Worm (Caenorhabditis elegans): ENCODE results near the gene trmt-10C.2.

The trmt-10C.2 gene

ce11 chrIII:6362323-6362922, 16.3 kb downstream of the trmt-10C.2 start:
- no peak for TF ChIP-seq sup-37 (GFP tag; optimal IDR thresholded peaks at IDR 0.05)
- no peak for TF ChIP-seq ceh-63 (GFP tag; optimal IDR thresholded peaks at IDR 0.05)
- no peak for TF ChIP-seq alr-1 (tag; optimal IDR thresholded peaks at IDR 0.05; ENCODE audit: borderline replicate concordance)
- peak; percentile 14 for TF ChIP-seq snpc-4 (tag; optimal IDR thresholded peaks at IDR 0.05)
- no peak for TF ChIP-seq fkh-4 (tag; optimal IDR thresholded peaks at IDR 0.05; ENCODE audit: borderline replicate concordance)
- no peak for TF ChIP-seq dsc-1 (tag; optimal IDR thresholded peaks at IDR 0.05)
- TF ChIP-seq unc-98 (GFP tag; IDR thresholded peaks at IDR 0.05) = no peak
- TF ChIP-seq egl-13 (tag; optimal IDR thresholded peaks at IDR 0.05) = no peak
- no peak for TF ChIP-seq sptf-1 (tag; optimal IDR thresholded peaks at IDR 0.05)
- peak; percentile 83 for TF ChIP-seq snu-23 (GFP tag; optimal IDR thresholded peaks at IDR 0.05)
- peak; percentile 8 to 35 (median 19) for TF ChIP-seq dpl-1 (GFP tag; optimal IDR thresholded peaks at IDR 0.05)
- peak; percentile 53 for TF ChIP-seq nhr-77 (tag; optimal IDR thresholded peaks at IDR 0.05)
- TF ChIP-seq pqm-1 (tag; optimal IDR thresholded peaks at IDR 0.05) = no peak
- no peak for TF ChIP-seq fkh-8 (tag; optimal IDR thresholded peaks at IDR 0.05)
- no peak for TF ChIP-seq ztf-4 (tag; optimal IDR thresholded peaks at IDR 0.05)
- no peak for TF ChIP-seq sox-4 (tag; optimal IDR thresholded peaks at IDR 0.05)
- no peak for TF ChIP-seq hlh-4 (tag; optimal IDR thresholded peaks at IDR 0.05)
- no peak for TF ChIP-seq aha-1 (tag; optimal IDR thresholded peaks at IDR 0.05)
- TF ChIP-seq swsn-7 (tag; optimal IDR thresholded peaks at IDR 0.05) = peak; percentile 53
- peak in 1 of 2 experiments; percentile 14 for TF ChIP-seq egl-27 (tag; optimal IDR thresholded peaks at IDR 0.05)
- TF ChIP-seq irx-1 (tag; optimal IDR thresholded peaks at IDR 0.05) = peak; percentile 67
- peak; percentile 25 for TF ChIP-seq xbp-1 (tag; optimal IDR thresholded peaks at IDR 0.05)
- no peak for TF ChIP-seq pax-3 (tag; optimal IDR thresholded peaks at IDR 0.05)
- TF ChIP-seq C34B4.2 (tag; optimal IDR thresholded peaks at IDR 0.05) = no peak
- peak; percentile 90 for TF ChIP-seq nhr-20 (tag; optimal IDR thresholded peaks at IDR 0.05)
- TF ChIP-seq unc-30 (tag; optimal IDR thresholded peaks at IDR 0.05) = no peak
- TF ChIP-seq ceh-8 (GFP tag; optimal IDR thresholded peaks at IDR 0.05) = no peak
- TF ChIP-seq F16B12.6 (tag; optimal IDR thresholded peaks at IDR 0.05) = peak; percentile 31
- no peak for TF ChIP-seq ama-1 (optimal IDR thresholded peaks at IDR 0.05)
- TF ChIP-seq efl-1 (optimal IDR thresholded peaks at IDR 0.05) = peak in 1 of 2 experiments; percentile 45
- peak in 1 of 2 experiments; percentile 88 for TF ChIP-seq efl-1 (GFP tag; optimal IDR thresholded peaks at IDR 0.05 in 1 of 2)
- no peak for TF ChIP-seq lir-3 (tag; optimal IDR thresholded peaks at IDR 0.05; ENCODE audit: poor library complexity)
- TF ChIP-seq rnt-1 (tag; optimal IDR thresholded peaks at IDR 0.05) = peak; percentile 81
- TF ChIP-seq unc-62 (GFP tag; optimal IDR thresholded peaks at IDR 0.05) = no peak
- peak; percentile 78 for TF ChIP-seq nhr-19 (GFP tag; conservative IDR thresholded peaks at IDR 0.05)
- no peak for TF ChIP-seq hpl-2 (GFP tag; optimal IDR thresholded peaks at IDR 0.05)
- TF ChIP-seq lin-35 (GFP tag; optimal IDR thresholded peaks at IDR 0.05) = peak in 1 of 2 experiments; percentile 54
- TF ChIP-seq nhr-12 (tag; optimal IDR thresholded peaks at IDR 0.05) = no peak
- no peak for TF ChIP-seq ceh-90 (tag; optimal IDR thresholded peaks at IDR 0.05)
- TF ChIP-seq unc-86 (tag; optimal IDR thresholded peaks at IDR 0.05) = no peak
- no peak for TF ChIP-seq nhr-76 (tag; optimal IDR thresholded peaks at IDR 0.05)
- TF ChIP-seq zag-1 (tag; optimal IDR thresholded peaks at IDR 0.05) = no peak
- TF ChIP-seq C16A3.4 (tag; optimal IDR thresholded peaks at IDR 0.05) = no peak
- no peak for TF ChIP-seq ceh-88 (GFP tag; IDR thresholded peaks at IDR 0.05)
- peak; percentile 44 for TF ChIP-seq fos-1 (tag; optimal IDR thresholded peaks at IDR 0.05)
- TF ChIP-seq ces-1 (GFP tag; optimal IDR thresholded peaks at IDR 0.05) = no peak
- no peak for TF ChIP-seq fkh-10 (GFP tag; optimal IDR thresholded peaks at IDR 0.05)
- no peak for TF ChIP-seq mab-9 (GFP tag; IDR thresholded peaks at IDR 0.05)
- TF ChIP-seq ceh-82 (tag; optimal IDR thresholded peaks at IDR 0.05) = peak in 2 of 3 experiments; percentile 14 to 22
- TF ChIP-seq nhr-28 (tag; optimal IDR thresholded peaks at IDR 0.05) = no peak
- peak; percentile 41 for TF ChIP-seq nhr-11 (tag; optimal IDR thresholded peaks at IDR 0.05)
- TF ChIP-seq tbx-2 (tag; optimal IDR thresholded peaks at IDR 0.05) = peak; percentile 70
- TF ChIP-seq ztf-11 (tag; optimal IDR thresholded peaks at IDR 0.05) = no peak
- TF ChIP-seq skn-1 (tag; optimal IDR thresholded peaks at IDR 0.05) = peak; percentile 25
